Worm (Caenorhabditis elegans) whole organism, young adult: ENCODE data around the gene ifet-1.

Experiments used
- B0035.1 ChIP-seq: sonication (generic microtip); optimal IDR thresholded peaks from 2 replicates; lab custom pipeline; 2016; ENCODE audit warnings: missing genetic modification characterization, mild to moderate bottlenecking, missing compliant biosample characterization, missing genotype, missing genetic modification reagents
- F10E7.11 ChIP-seq: sonication (generic microtip); optimal IDR thresholded peaks from 2 replicates; lab custom pipeline; 2017; ENCODE audit warnings: mild to moderate bottlenecking, missing genetic modification characterization, moderate library complexity, missing compliant biosample characterization
- F33H1.4 ChIP-seq: fragments of 200-800 bp; sonication (Bioruptor generic); IDR thresholded peaks from 2 replicates; pipeline ENCODE4 v1.3.6; 2022; ENCODE audit warnings: missing genetic modification reagents, missing genetic modification characterization, missing compliant biosample characterization
- F37B4.10 ChIP-seq: fragments of 200-800 bp; sonication (Bioruptor generic); IDR thresholded peaks from 2 replicates; pipeline ENCODE4 v1.3.6; 2022; ENCODE audit warnings: missing genetic modification characterization, missing compliant biosample characterization
- F39B2.1 ChIP-seq: fragments of 200-800 bp; sonication (Bioruptor generic); IDR thresholded peaks from 2 replicates; pipeline ENCODE4 v1.3.6; 2022; ENCODE audit warnings: missing genetic modification reagents, missing genetic modification characterization, missing compliant biosample characterization
- F52B5.7 ChIP-seq: sonication (generic microtip); optimal IDR thresholded peaks from 2 replicates; lab custom pipeline; 2016; ENCODE audit warnings: mild to moderate bottlenecking, missing genetic modification characterization, missing compliant biosample characterization
- F55B11.4 ChIP-seq: sonication (generic microtip); optimal IDR thresholded peaks from 2 replicates; lab custom pipeline; 2016; ENCODE audit warnings: missing compliant biosample characterization, missing genetic modification characterization, borderline replicate concordance; ENCODE audit not compliant: insufficient read depth
- F57A8.1 ChIP-seq: fragments of 200-800 bp; sonication (Bioruptor generic); optimal IDR thresholded peaks from 2 replicates; lab custom pipeline; 2018; ENCODE audit warnings: mild to moderate bottlenecking, missing genetic modification characterization, moderate library complexity, missing compliant biosample characterization
- F57C9.4 ChIP-seq: sonication (generic microtip); optimal IDR thresholded peaks from 2 replicates; lab custom pipeline; 2017; ENCODE audit warnings: mild to moderate bottlenecking, missing genetic modification characterization, missing compliant biosample characterization
- T26A5.8 ChIP-seq: sonication (generic microtip); optimal IDR thresholded peaks from 2 replicates; lab custom pipeline; 2016; ENCODE audit warnings: missing genetic modification characterization, missing compliant biosample characterization
- Y53G8AR.9 ChIP-seq: fragments of 200-800 bp; sonication (Bioruptor generic); conservative IDR thresholded peaks from 2 replicates; pipeline ENCODE4 v1.3.6; 2022; ENCODE audit warnings: missing genetic modification reagents, missing genetic modification characterization, missing compliant biosample characterization
- Y95B8A.8 ChIP-seq: fragments of 200-800 bp; sonication (Bioruptor generic); IDR thresholded peaks from 2 replicates; pipeline ENCODE4 v1.3.6; 2022; ENCODE audit warnings: missing genetic modification reagents, missing genetic modification characterization, missing compliant biosample characterization
- akir-1 ChIP-seq: fragments of 200-800 bp; sonication (Bioruptor generic); optimal IDR thresholded peaks from 2 replicates; lab custom pipeline; 2018; ENCODE audit warnings: mild to moderate bottlenecking, missing genetic modification characterization, moderate library complexity, missing compliant biosample characterization
- aptf-3 ChIP-seq: fragments of 200-800 bp; sonication (Bioruptor generic); IDR thresholded peaks from 2 replicates; pipeline ENCODE4 v1.3.6; 2022; ENCODE audit warnings: missing genetic modification characterization, missing compliant biosample characterization
- attf-6 ChIP-seq: fragments of 200-800 bp; sonication (Bioruptor generic); IDR thresholded peaks from 2 replicates; pipeline ENCODE4 v1.3.6; 2022; ENCODE audit warnings: missing genetic modification reagents, missing genetic modification characterization, missing compliant biosample characterization
- bed-1 ChIP-seq: fragments of 200-800 bp; sonication (Bioruptor generic); IDR thresholded peaks from 2 replicates; pipeline ENCODE4 v1.3.6; 2022; ENCODE audit warnings: missing genetic modification reagents, missing genetic modification characterization, missing compliant biosample characterization
- cebp-1 ChIP-seq, 2 experiments: fragments of 200-800 bp in 1 of 2; sonication (Bioruptor generic) in 1 of 2; sonication (generic microtip) in 1 of 2; IDR thresholded peaks in 1 of 2; optimal IDR thresholded peaks in 1 of 2; 2 replicates each; pipeline versions ENCODE4 v1.3.6 to Lab custom; 2017 to 2022; ENCODE audit warnings: missing compliant biosample characterization in 2 of 2, missing genetic modification characterization in 2 of 2, mild to moderate bottlenecking in 1 of 2, missing genetic modification reagents in 1 of 2, moderate library complexity in 1 of 2
- ceh-100 ChIP-seq: fragments of 200-800 bp; sonication (Bioruptor generic); IDR thresholded peaks from 2 replicates; pipeline ENCODE4 v1.3.6; 2022; ENCODE audit warnings: missing genetic modification reagents, missing genetic modification characterization, missing compliant biosample characterization
- ceh-91 ChIP-seq: fragments of 200-800 bp; sonication (Bioruptor generic); IDR thresholded peaks from 2 replicates; pipeline ENCODE4 v1.3.6; 2022; ENCODE audit warnings: missing genetic modification reagents, missing genetic modification characterization, missing compliant biosample characterization
- die-1 ChIP-seq: sonication (generic microtip); optimal IDR thresholded peaks from 2 replicates; lab custom pipeline; 2016; ENCODE audit warnings: missing genotype, mild to moderate bottlenecking, missing genetic modification characterization, missing compliant biosample characterization
- egl-44 ChIP-seq: fragments of 200-800 bp; sonication (Bioruptor generic); IDR thresholded peaks from 2 replicates; pipeline ENCODE4 v1.3.6; 2022; ENCODE audit warnings: missing genetic modification reagents, missing genetic modification characterization, missing compliant biosample characterization
- egrh-3 ChIP-seq: fragments of 200-800 bp; sonication (Bioruptor generic); IDR thresholded peaks from 2 replicates; pipeline ENCODE4 v1.3.6; 2022; ENCODE audit warnings: missing genetic modification reagents, missing genetic modification characterization, missing compliant biosample characterization
- ekl-4 ChIP-seq: fragments of 200-800 bp; sonication (Bioruptor generic); IDR thresholded peaks from 2 replicates; pipeline ENCODE4 v1.3.6; 2022; ENCODE audit warnings: missing genetic modification reagents, missing genetic modification characterization, missing compliant biosample characterization
- gei-17 ChIP-seq: fragments of 200-800 bp; sonication (Bioruptor generic); optimal IDR thresholded peaks from 2 replicates; lab custom pipeline; 2018; ENCODE audit warnings: mild to moderate bottlenecking, missing genetic modification characterization, missing compliant biosample characterization
- hmg-1.2 ChIP-seq: fragments of 200-800 bp; sonication (Bioruptor generic); IDR thresholded peaks from 2 replicates; pipeline ENCODE4 v1.3.6; 2022; ENCODE audit warnings: missing genetic modification reagents, missing genetic modification characterization, missing compliant biosample characterization
- hrde-1 ChIP-seq: sonication (generic microtip); optimal IDR thresholded peaks from 2 replicates; lab custom pipeline; 2016; ENCODE audit warnings: missing genetic modification characterization, mild to moderate bottlenecking, missing compliant biosample characterization, moderate library complexity, missing genotype, missing genetic modification reagents, borderline replicate concordance
- lag-1 ChIP-seq: fragments of 200-800 bp; sonication (Bioruptor generic); IDR thresholded peaks from 2 replicates; pipeline ENCODE4 v1.3.6; 2022; ENCODE audit warnings: missing genetic modification reagents, missing genetic modification characterization, missing compliant biosample characterization
- lin-35 ChIP-seq, 3 experiments: fragments of 150-350 bp in 2 of 3; sonication (generic microtip) in 1 of 3; optimal IDR thresholded peaks; 2 replicates each; lab custom pipeline; 2014 to 2018; ENCODE audit warnings: missing biosample characterization in 3 of 3, missing genetic modification characterization in 3 of 3, missing genetic modification reagents in 3 of 3
- lin-54 ChIP-seq: fragments of 200-800 bp; sonication (Bioruptor generic); optimal IDR thresholded peaks from 2 replicates; lab custom pipeline; 2018; ENCODE audit warnings: mild to moderate bottlenecking, missing genetic modification characterization, missing compliant biosample characterization
- lir-1 ChIP-seq: fragments of 200-800 bp; sonication (Bioruptor generic); conservative IDR thresholded peaks from 2 replicates; pipeline ENCODE4 v1.3.6; 2022; ENCODE audit warnings: missing genetic modification reagents, missing genetic modification characterization, missing compliant biosample characterization
- madf-3 ChIP-seq: fragments of 200-800 bp; sonication (Bioruptor generic); IDR thresholded peaks from 2 replicates; pipeline ENCODE4 v1.3.6; 2022; ENCODE audit warnings: missing genetic modification reagents, missing genetic modification characterization, missing compliant biosample characterization
- mes-4 ChIP-seq: sonication (generic microtip); optimal IDR thresholded peaks from 2 replicates; lab custom pipeline; 2016; ENCODE audit warnings: missing genotype, missing genetic modification characterization, missing compliant biosample characterization
- nfya-2 ChIP-seq: fragments of 200-800 bp; sonication (Bioruptor generic); IDR thresholded peaks from 2 replicates; pipeline ENCODE4 v1.3.6; 2022; ENCODE audit warnings: missing genetic modification reagents, missing genetic modification characterization, missing compliant biosample characterization
- nhr-120 ChIP-seq: fragments of 200-800 bp; sonication (Bioruptor generic); IDR thresholded peaks from 2 replicates; pipeline ENCODE4 v1.3.6; 2022; ENCODE audit warnings: missing genetic modification characterization, missing compliant biosample characterization
- nhr-27 ChIP-seq: fragments of 200-800 bp; sonication (Bioruptor generic); optimal IDR thresholded peaks from 2 replicates; lab custom pipeline; 2018; ENCODE audit warnings: mild to moderate bottlenecking, missing genetic modification characterization, moderate library complexity, missing compliant biosample characterization
- nhr-80 ChIP-seq: sonication (generic microtip); optimal IDR thresholded peaks from 2 replicates; lab custom pipeline; 2016; ENCODE audit warnings: missing genetic modification characterization, missing compliant biosample characterization
- pha-4 ChIP-seq: fragments of 150-350 bp; sonication (generic microtip); optimal IDR thresholded peaks from 2 replicates; lab custom pipeline; 2014; ENCODE audit warnings: missing biosample characterization, missing genetic modification reagents, missing genetic modification characterization
- rcor-1 ChIP-seq: fragments of 200-800 bp; sonication (Bioruptor generic); IDR thresholded peaks from 2 replicates; pipeline ENCODE4 v1.3.6; 2022; ENCODE audit warnings: missing genetic modification reagents, missing genetic modification characterization, missing compliant biosample characterization
- rec-8 ChIP-seq, 2 experiments: sonication (generic microtip); optimal IDR thresholded peaks; 2 replicates each; lab custom pipeline; 2016; ENCODE audit warnings: mild to moderate bottlenecking in 2 of 2, missing genetic modification characterization in 2 of 2, missing genetic modification reagents in 2 of 2, missing genotype in 2 of 2, missing biosample characterization in 1 of 2, missing compliant biosample characterization in 1 of 2, moderate library complexity in 1 of 2
- repo-1 ChIP-seq: sonication (generic microtip); optimal IDR thresholded peaks from 2 replicates; lab custom pipeline; 2017; ENCODE audit warnings: mild to moderate bottlenecking, missing genetic modification characterization, missing compliant biosample characterization
- snpc-3.4 ChIP-seq: sonication (generic microtip); optimal IDR thresholded peaks from 2 replicates; lab custom pipeline; 2017; ENCODE audit warnings: missing genetic modification characterization, mild to moderate bottlenecking, missing compliant biosample characterization, antibody characterized with exemption, moderate library complexity, missing genotype, missing genetic modification reagents
- ztf-18 ChIP-seq: sonication (generic microtip); optimal IDR thresholded peaks from 2 replicates; lab custom pipeline; 2016; ENCODE audit warnings: missing genotype, mild to moderate bottlenecking, missing genetic modification characterization, missing compliant biosample characterization
- ztf-22 ChIP-seq: fragments of 200-800 bp; sonication (Bioruptor generic); optimal IDR thresholded peaks from 2 replicates; lab custom pipeline; 2018; ENCODE audit warnings: mild to moderate bottlenecking, missing genetic modification characterization, moderate library complexity, missing compliant biosample characterization
- ztf-25 ChIP-seq: fragments of 200-800 bp; sonication (Bioruptor generic); IDR thresholded peaks from 2 replicates; pipeline ENCODE4 v1.3.6; 2022; ENCODE audit warnings: missing genetic modification reagents, missing genetic modification characterization, missing compliant biosample characterization

ifet-1 gene

DNA sequence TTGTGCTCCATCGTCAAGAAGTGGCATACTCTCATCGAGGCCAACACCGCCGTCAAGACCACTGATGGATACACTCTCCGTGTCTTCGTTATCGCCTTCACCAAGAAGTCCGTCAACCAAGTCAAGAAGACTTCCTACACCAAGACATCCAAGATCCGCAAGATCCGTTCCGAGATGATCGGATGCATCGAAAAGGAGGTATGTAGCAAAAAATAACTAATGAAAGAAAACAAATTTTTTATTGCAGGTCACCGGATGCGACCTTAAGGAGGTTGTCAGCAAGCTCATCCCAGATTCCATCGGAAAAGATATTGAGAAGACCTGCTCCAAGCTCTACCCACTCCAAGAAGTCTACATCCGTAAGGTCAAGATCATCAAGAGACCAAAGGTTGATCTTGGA lies 1.4 kb upstream of the ifet-1 start:
- TF ChIP-seq hmg-1.2 (GFP tag; lab: Robert Waterston, UW) (0 out of 2 replicates have a peak, but pooled peaks have one; percentile 6), aptf-3 (GFP tag; lab: Robert Waterston, UW) (no peak), F57A8.1 (peak; percentile 9), F10E7.11 (tag; lab: Kevin White, UChicago) (no peak), cebp-1 (GFP tag; IDR thresholded peaks at IDR 0.05; lab: Robert Waterston, UW) (no peak), cebp-1 (tag; optimal IDR thresholded peaks at IDR 0.05; lab: Kevin White, UChicago) (no peak)

DNA sequence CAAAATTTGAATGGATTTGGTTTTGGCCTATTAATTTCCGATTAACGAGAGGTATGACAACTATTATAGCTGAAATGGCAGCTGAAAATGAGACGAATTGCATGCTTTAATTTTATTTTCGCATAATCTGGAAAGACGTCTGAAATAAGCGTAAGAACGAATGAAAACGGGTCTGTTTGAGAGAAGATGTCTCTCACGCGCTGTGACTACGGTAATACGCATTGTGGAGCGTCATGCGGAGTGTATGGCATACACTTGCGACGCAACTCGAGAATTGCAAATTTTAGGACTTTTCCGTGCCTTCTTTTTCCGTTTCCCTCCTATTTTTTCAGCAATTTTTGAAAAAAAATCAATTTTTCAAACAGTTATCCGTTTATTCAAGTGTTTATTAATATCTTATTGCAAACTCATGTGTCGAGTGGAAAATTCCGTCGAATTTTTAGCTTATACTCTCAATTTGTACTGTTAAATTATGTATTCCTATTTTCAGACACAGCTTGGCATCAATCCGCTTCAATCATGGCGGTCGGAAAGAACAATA lies 548 bp upstream of the ifet-1 start, which contains the start of gene rps-1:
rps-1 (plus strand) TSS at position 491 of the 541 bp plus-strand sequence.
- TF ChIP-seq T26A5.8 (tag; lab: Kevin White, UChicago), result peak; percentile 47
- peak; percentile 89 for TF ChIP-seq ztf-18 (tag; lab: Kevin White, UChicago)
- peak; percentile 72; the same call in 1 of the 2 replicates for TF ChIP-seq attf-6 (GFP tag; lab: Robert Waterston, UW)
- peak; percentile 87 for TF ChIP-seq F33H1.4 (GFP tag; lab: Robert Waterston, UW)
- TF ChIP-seq akir-1, result peak; percentile 81
- TF ChIP-seq hmg-1.2 (GFP tag; lab: Robert Waterston, UW), result peak; percentile 89
- peak; percentile 83 for TF ChIP-seq cebp-1 (GFP tag; IDR thresholded peaks at IDR 0.05; lab: Robert Waterston, UW)
- peak; percentile 96 for TF ChIP-seq cebp-1 (tag; optimal IDR thresholded peaks at IDR 0.05; lab: Kevin White, UChicago)
- no peak for TF ChIP-seq nfya-2
- peak; percentile 95 for TF ChIP-seq lir-1 (GFP tag; lab: Robert Waterston, UW)
- TF ChIP-seq hrde-1, result peak; percentile 80
- TF ChIP-seq ceh-91 (GFP tag; lab: Robert Waterston, UW), result peak; percentile 89
- TF ChIP-seq F52B5.7 (tag; lab: Kevin White, UChicago), result peak; percentile 78
- no peak for TF ChIP-seq mes-4 (tag; lab: Kevin White, UChicago)
- TF ChIP-seq nhr-80 (tag; lab: Kevin White, UChicago), result peak; percentile 95
- TF ChIP-seq nhr-27 (tag; lab: Kevin White, UChicago), result peak; percentile 84
- peak; percentile 86 for TF ChIP-seq ceh-100 (GFP tag; lab: Robert Waterston, UW)
- TF ChIP-seq F57C9.4, result peak; percentile 31
- peak; percentile 38; the same call in 1 of the 2 replicates for TF ChIP-seq egrh-3 (GFP tag; lab: Robert Waterston, UW)
- 0 out of 2 replicates have a peak, but pooled peaks have one; percentile 91 for TF ChIP-seq F37B4.10 (GFP tag; lab: Robert Waterston, UW)
- peak; percentile 24; the same call in 1 of the 2 replicates for TF ChIP-seq ztf-25 (GFP tag; lab: Robert Waterston, UW)
- TF ChIP-seq snpc-3.4 (tag; lab: Kevin White, UChicago), result peak; percentile 96
- TF ChIP-seq lin-35 (GFP tag; optimal IDR thresholded peaks at IDR 0.05; lab: Kevin White, UChicago), result peak; percentile 53 to 97 (median 87)
- peak; percentile 95 for TF ChIP-seq madf-3
- peak; percentile 78 for TF ChIP-seq egl-44 (GFP tag; lab: Robert Waterston, UW)
- TF ChIP-seq B0035.1, result peak; percentile 87
- peak; percentile 94 for TF ChIP-seq pha-4 (tag; lab: Kevin White, UChicago)
- TF ChIP-seq F55B11.4 (tag; lab: Kevin White, UChicago), result no peak
- TF ChIP-seq rcor-1, result peak; percentile 98
- TF ChIP-seq nhr-120 (GFP tag; lab: Robert Waterston, UW), result no peak
- peak; percentile 88 for TF ChIP-seq ztf-22 (GFP tag; lab: Kevin White, UChicago)
- peak; percentile 98 for TF ChIP-seq repo-1 (tag; lab: Kevin White, UChicago)
- TF ChIP-seq lag-1 (GFP tag; lab: Robert Waterston, UW), result peak; percentile 78; the same call in 1 of the 2 replicates
- TF ChIP-seq die-1 (tag; lab: Kevin White, UChicago), result peak; percentile 63
- TF ChIP-seq gei-17 (GFP tag; lab: Kevin White, UChicago), result peak; percentile 90
- peak; percentile 97 for TF ChIP-seq ekl-4 (GFP tag; lab: Robert Waterston, UW)
- no peak for TF ChIP-seq bed-1 (GFP tag; lab: Robert Waterston, UW)
- peak; percentile 63; the same call in 1 of the 2 replicates for TF ChIP-seq F39B2.1 (GFP tag; lab: Robert Waterston, UW)
- TF ChIP-seq Y95B8A.8 (GFP tag; lab: Robert Waterston, UW), result peak; percentile 93
- peak; percentile 99 for TF ChIP-seq Y53G8AR.9 (GFP tag; lab: Robert Waterston, UW)
- peak; percentile 97 for TF ChIP-seq lin-54 (GFP tag; lab: Kevin White, UChicago)
- peak in 1 of 2 experiments; percentile 0 for TF ChIP-seq rec-8 (tag; optimal IDR thresholded peaks at IDR 0.05; lab: Kevin White, UChicago)
